Worm (Caenorhabditis elegans) whole organism, L2 larva: ENCODE results near the gene Y34F4.3.

Experiments
- F13H6.1 ChIP-seq: sonication (generic microtip); optimal IDR thresholded peaks from 2 replicates; lab custom pipeline; 2016; ENCODE audit warnings: missing genetic modification characterization, missing compliant biosample characterization
- R02D3.7 ChIP-seq: fragments of 150-350 bp; optimal IDR thresholded peaks from 2 replicates; lab custom pipeline; 2014; ENCODE audit warnings: missing biosample characterization, missing genetic modification characterization
- Y55F3AM.14 ChIP-seq: fragments of 200-800 bp; sonication (Bioruptor generic); optimal IDR thresholded peaks from 2 replicates; lab custom pipeline; 2018; ENCODE audit warnings: mild to moderate bottlenecking, missing genetic modification characterization, missing compliant biosample characterization
- alr-1 ChIP-seq: fragments of 150-350 bp; optimal IDR thresholded peaks from 2 replicates; lab custom pipeline; 2014; ENCODE audit warnings: missing biosample characterization, missing genetic modification characterization
- aly-2 ChIP-seq: fragments of 150-350 bp; optimal IDR thresholded peaks from 2 replicates; lab custom pipeline; 2014; ENCODE audit warnings: missing biosample characterization, missing genetic modification characterization
- blmp-1 ChIP-seq: sonication (generic microtip); optimal IDR thresholded peaks from 2 replicates; lab custom pipeline; 2017; ENCODE audit warnings: missing genetic modification characterization, mild to moderate bottlenecking, missing compliant biosample characterization, antibody characterized with exemption, moderate library complexity; ENCODE audit not compliant: insufficient read depth
- ceh-16 ChIP-seq: fragments of 150-350 bp; optimal IDR thresholded peaks from 2 replicates; lab custom pipeline; 2014; ENCODE audit warnings: missing biosample characterization, missing genetic modification characterization
- ceh-82 ChIP-seq: fragments of 150-350 bp; optimal IDR thresholded peaks from 2 replicates; lab custom pipeline; 2014; ENCODE audit warnings: missing biosample characterization, missing genetic modification characterization
- crh-2 ChIP-seq: sonication (generic microtip); optimal IDR thresholded peaks from 2 replicates; lab custom pipeline; 2017; ENCODE audit warnings: missing biosample characterization, missing genetic modification characterization
- dmd-4 ChIP-seq: sonication (generic microtip); optimal IDR thresholded peaks from 2 replicates; lab custom pipeline; 2017; ENCODE audit warnings: missing biosample characterization, missing genetic modification characterization
- egl-27 ChIP-seq: sonication (generic microtip); optimal IDR thresholded peaks from 3 replicates; lab custom pipeline; 2017; ENCODE audit warnings: missing biosample characterization, missing genetic modification reagents, missing genetic modification characterization
- elt-1 ChIP-seq: fragments of 150-350 bp; optimal IDR thresholded peaks from 2 replicates; lab custom pipeline; 2014; ENCODE audit warnings: missing biosample characterization, missing genetic modification characterization
- gmeb-1 ChIP-seq: fragments of 150-350 bp; optimal IDR thresholded peaks from 2 replicates; lab custom pipeline; 2014; ENCODE audit warnings: missing biosample characterization, missing genetic modification characterization
- lin-11 ChIP-seq: fragments of 150-350 bp; sonication (generic microtip); optimal IDR thresholded peaks from 2 replicates; lab custom pipeline; 2014; ENCODE audit warnings: missing biosample characterization, missing genetic modification characterization, inconsistent platforms, mixed read lengths
- lsy-2 ChIP-seq, 2 experiments: fragments of 150-350 bp in 1 of 2; sonication (generic microtip) in 1 of 2; optimal IDR thresholded peaks; 2 replicates each; lab custom pipeline; 2014 to 2017; ENCODE audit warnings: missing biosample characterization in 2 of 2, missing genetic modification characterization in 2 of 2
- mab-5 ChIP-seq: fragments of 150-350 bp; optimal IDR thresholded peaks from 2 replicates; lab custom pipeline; 2014; ENCODE audit warnings: missing biosample characterization, missing genetic modification characterization
- mbf-1 ChIP-seq: sonication (generic microtip); optimal IDR thresholded peaks from 2 replicates; lab custom pipeline; 2017; ENCODE audit warnings: missing biosample characterization, missing genetic modification characterization
- mdl-1 ChIP-seq, 2 experiments: fragments of 150-350 bp in 1 of 2; sonication (generic microtip) in 1 of 2; optimal IDR thresholded peaks; 2 replicates each; lab custom pipeline; 2017; ENCODE audit warnings: missing biosample characterization in 2 of 2, missing genetic modification characterization in 2 of 2
- nhr-11 ChIP-seq: fragments of 150-350 bp; optimal IDR thresholded peaks from 2 replicates; lab custom pipeline; 2014; ENCODE audit warnings: missing biosample characterization, missing genetic modification characterization
- nhr-12 ChIP-seq: fragments of 150-350 bp; optimal IDR thresholded peaks from 2 replicates; lab custom pipeline; 2014; ENCODE audit warnings: missing biosample characterization, missing genetic modification characterization
- nhr-129 ChIP-seq: fragments of 150-350 bp; optimal IDR thresholded peaks from 2 replicates; lab custom pipeline; 2014; ENCODE audit warnings: missing biosample characterization, missing genetic modification characterization
- nhr-23 ChIP-seq: fragments of 150-350 bp; optimal IDR thresholded peaks from 2 replicates; lab custom pipeline; 2014; ENCODE audit warnings: missing biosample characterization, missing genetic modification reagents, missing genetic modification characterization
- nhr-25 ChIP-seq: fragments of 150-350 bp; sonication (generic microtip); optimal IDR thresholded peaks from 3 replicates; lab custom pipeline; 2014; ENCODE audit warnings: missing biosample characterization, missing genetic modification characterization
- nhr-6 ChIP-seq: fragments of 150-350 bp; optimal IDR thresholded peaks from 2 replicates; lab custom pipeline; 2014; ENCODE audit warnings: missing biosample characterization, missing genetic modification characterization
- sma-3 ChIP-seq: sonication (generic microtip); optimal IDR thresholded peaks from 2 replicates; lab custom pipeline; 2016; ENCODE audit warnings: missing genetic modification reagents, missing genetic modification characterization, missing compliant biosample characterization
- sma-9 ChIP-seq, 2 experiments: fragments of 150-350 bp in 1 of 2; sonication (generic microtip) in 1 of 2; optimal IDR thresholded peaks; 2 replicates each; lab custom pipeline; 2014 to 2016; ENCODE audit warnings: missing genetic modification characterization in 2 of 2, mild to moderate bottlenecking in 1 of 2, missing biosample characterization in 1 of 2, missing compliant biosample characterization in 1 of 2, missing genetic modification reagents in 1 of 2, moderate library complexity in 1 of 2
- unc-55 ChIP-seq: fragments of 150-350 bp; sonication (generic microtip); optimal IDR thresholded peaks from 3 replicates; lab custom pipeline; 2014; ENCODE audit warnings: missing biosample characterization, missing genetic modification reagents, missing genetic modification characterization
- unc-62 ChIP-seq: fragments of 150-350 bp; optimal IDR thresholded peaks from 2 replicates; lab custom pipeline; 2014; ENCODE audit warnings: missing biosample characterization, missing genetic modification reagents, missing genetic modification characterization
- ztf-1 ChIP-seq: fragments of 200-800 bp; sonication (Bioruptor generic); conservative IDR thresholded peaks from 2 replicates; pipeline ENCODE4 v1.3.6; 2022; ENCODE audit warnings: missing genetic modification characterization, missing compliant biosample characterization
- ztf-4 ChIP-seq: fragments of 150-350 bp; optimal IDR thresholded peaks from 2 replicates; lab custom pipeline; 2014; ENCODE audit warnings: missing biosample characterization, missing genetic modification characterization

Y34F4.3 gene

DNA sequence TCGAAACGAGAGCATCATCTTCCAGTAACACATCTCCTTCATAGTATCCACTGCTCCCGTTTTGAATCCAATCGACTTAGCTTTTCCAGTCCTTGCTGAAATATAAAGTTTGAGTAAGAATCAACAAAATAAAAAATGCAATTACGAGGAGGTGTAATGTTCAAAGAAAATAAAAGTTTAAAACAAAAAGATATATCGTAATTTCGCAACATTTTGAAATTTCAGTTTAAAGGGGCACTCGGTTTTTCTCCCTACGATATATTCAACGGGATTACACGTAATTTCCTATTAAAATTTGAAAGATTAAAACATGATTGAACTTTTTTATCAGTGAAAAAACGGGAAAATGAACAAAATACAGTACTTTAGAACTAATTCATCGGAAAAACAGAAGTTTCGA is at the start of gene Y34F4.3:
TSS of gene Y34F4.3 (minus strand) at position 101 of the 400 bp plus-strand sequence.
- TF ChIP-seq nhr-12 (tag; lab: Kevin White, UChicago) (no peak), mdl-1 (tag; optimal IDR thresholded peaks at IDR 0.05; lab: Kevin White, UChicago) (no peak), mab-5 (tag; lab: Kevin White, UChicago) (no peak), alr-1 (tag; lab: Kevin White, UChicago) (no peak)

DNA sequence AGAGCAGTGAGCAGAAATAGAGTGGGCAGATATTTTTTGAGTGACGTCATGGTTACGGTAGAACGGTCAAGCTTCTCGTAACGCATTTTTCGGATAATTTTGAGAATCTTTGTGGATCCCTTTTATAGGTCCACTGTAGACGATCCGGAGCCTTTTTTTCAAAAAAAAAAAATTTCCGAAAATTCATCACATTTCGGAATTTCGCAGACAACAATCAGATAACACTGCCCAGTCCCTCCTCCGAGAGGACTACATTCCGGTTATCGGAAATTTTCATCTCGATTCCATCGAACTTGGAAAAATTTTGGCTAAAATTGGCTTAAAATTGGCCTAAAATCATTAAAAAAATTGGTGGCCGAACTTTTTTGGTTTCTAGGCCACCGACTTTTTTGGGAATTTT is 44.0 kb upstream of the Y34F4.3 start, which contains the start of gene BE0003N10.6:
TSS of gene BE0003N10.6 (minus strand) at position 101 of the 400 bp plus-strand sequence.
- no peak for TF ChIP-seq nhr-6 (tag; lab: Kevin White, UChicago)
- TF ChIP-seq ceh-16 (tag; lab: Kevin White, UChicago) = no peak
- no peak for TF ChIP-seq ztf-4 (tag; lab: Kevin White, UChicago)
- no peak for TF ChIP-seq R02D3.7 (tag; lab: Kevin White, UChicago)
- TF ChIP-seq Y55F3AM.14 = no peak
- no peak for TF ChIP-seq unc-55 (GFP tag; lab: Kevin White, UChicago)
- no peak for TF ChIP-seq gmeb-1 (tag; lab: Kevin White, UChicago)
- TF ChIP-seq blmp-1 (tag; lab: Kevin White, UChicago) = no peak
- TF ChIP-seq unc-62 (GFP tag; lab: Kevin White, UChicago) = no peak
- TF ChIP-seq nhr-11 (tag; lab: Kevin White, UChicago) = no peak
- no peak for TF ChIP-seq crh-2
- TF ChIP-seq aly-2 (tag; lab: Kevin White, UChicago) = no peak
- no peak for TF ChIP-seq elt-1 (tag; lab: Kevin White, UChicago)
- no peak for TF ChIP-seq ztf-1 (GFP tag; lab: Robert Waterston, UW)
- no peak for TF ChIP-seq ceh-82 (tag; lab: Kevin White, UChicago)
- no peak for TF ChIP-seq lsy-2 (tag; optimal IDR thresholded peaks at IDR 0.05; lab: Kevin White, UChicago)
- TF ChIP-seq nhr-25 = no peak
- no peak for TF ChIP-seq nhr-129 (tag; lab: Kevin White, UChicago)
- no peak for TF ChIP-seq egl-27 (tag; lab: Kevin White, UChicago)
- TF ChIP-seq nhr-23 (tag; lab: Kevin White, UChicago) = no peak

DNA sequence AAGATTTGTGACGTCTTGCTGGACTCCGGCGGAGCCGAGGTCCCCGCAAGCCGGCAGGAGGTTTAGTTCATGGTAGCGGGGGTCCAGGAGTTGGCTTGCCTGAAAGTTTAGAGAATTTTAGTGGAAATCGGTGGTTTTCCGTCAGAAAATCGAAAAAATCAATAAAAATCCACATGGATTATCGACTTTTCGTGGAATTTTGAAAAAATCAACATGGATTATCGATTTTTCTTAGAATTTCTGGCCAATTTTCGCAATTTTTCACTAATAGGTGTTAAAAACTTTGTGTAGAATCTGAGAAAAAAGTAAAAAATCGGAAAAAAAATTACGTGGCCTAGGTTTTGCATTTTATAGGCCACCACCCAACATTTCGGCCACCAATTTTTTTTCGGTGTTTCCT is 42.9 kb upstream of the Y34F4.3 start:
- TF ChIP-seq sma-9 (GFP tag; optimal IDR thresholded peaks at IDR 0.05; lab: Kevin White, UChicago) (no peak), sma-9 (tag; optimal IDR thresholded peaks at IDR 0.05; lab: Kevin White, UChicago) (no peak), dmd-4 (tag; lab: Kevin White, UChicago) (no peak), unc-55 (GFP tag; lab: Kevin White, UChicago) (no peak)

DNA sequence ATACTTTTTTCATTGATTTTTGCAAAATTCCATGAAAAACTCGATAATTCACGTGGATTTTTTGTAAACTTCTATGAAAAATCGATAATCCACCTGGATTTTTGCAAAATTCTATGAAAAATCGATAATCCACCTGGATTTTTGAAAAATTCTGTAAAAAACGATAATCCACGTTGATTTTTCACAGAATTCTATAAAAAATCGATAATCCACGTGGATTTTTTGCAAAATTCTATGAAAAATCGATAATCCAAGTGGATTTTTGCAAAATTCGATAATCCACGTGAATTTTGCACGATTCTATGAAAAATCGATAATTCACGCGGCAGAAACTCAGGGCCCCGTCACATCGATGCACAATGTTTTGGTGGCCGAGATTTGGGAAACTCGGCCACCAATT is 42.1 kb upstream of the Y34F4.3 start:
- TF ChIP-seq F13H6.1 (no peak), mab-5 (tag; lab: Kevin White, UChicago) (no peak), nhr-12 (tag; lab: Kevin White, UChicago) (no peak)

DNA sequence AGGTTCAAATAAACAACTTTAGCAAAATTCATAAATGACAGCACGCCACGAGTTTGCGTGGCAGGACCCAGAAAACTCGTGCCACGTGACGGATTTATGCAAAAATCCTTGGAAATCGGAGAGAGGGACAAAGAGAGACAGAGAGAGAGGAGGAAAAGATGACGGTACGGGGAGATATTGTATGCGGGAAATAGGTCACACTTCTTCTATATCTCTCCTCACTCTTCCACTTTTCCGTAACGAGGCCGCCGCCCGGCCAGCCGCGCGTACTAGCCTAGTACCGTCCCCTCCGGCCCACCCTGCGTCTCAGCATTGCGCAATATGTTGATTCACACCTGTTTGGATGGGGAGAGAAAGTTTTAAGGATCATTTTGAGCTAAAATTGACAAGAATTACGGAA is 38.1 kb upstream of the Y34F4.3 start:
- TF ChIP-seq unc-62 (GFP tag; lab: Kevin White, UChicago) = no peak
- no peak for TF ChIP-seq F13H6.1
- TF ChIP-seq dmd-4 (tag; lab: Kevin White, UChicago) = no peak
- no peak for TF ChIP-seq sma-3 (GFP tag; lab: Kevin White, UChicago)
- TF ChIP-seq alr-1 (tag; lab: Kevin White, UChicago) = no peak
- no peak for TF ChIP-seq mbf-1 (tag; lab: Kevin White, UChicago)
- no peak for TF ChIP-seq unc-55 (GFP tag; lab: Kevin White, UChicago)

DNA sequence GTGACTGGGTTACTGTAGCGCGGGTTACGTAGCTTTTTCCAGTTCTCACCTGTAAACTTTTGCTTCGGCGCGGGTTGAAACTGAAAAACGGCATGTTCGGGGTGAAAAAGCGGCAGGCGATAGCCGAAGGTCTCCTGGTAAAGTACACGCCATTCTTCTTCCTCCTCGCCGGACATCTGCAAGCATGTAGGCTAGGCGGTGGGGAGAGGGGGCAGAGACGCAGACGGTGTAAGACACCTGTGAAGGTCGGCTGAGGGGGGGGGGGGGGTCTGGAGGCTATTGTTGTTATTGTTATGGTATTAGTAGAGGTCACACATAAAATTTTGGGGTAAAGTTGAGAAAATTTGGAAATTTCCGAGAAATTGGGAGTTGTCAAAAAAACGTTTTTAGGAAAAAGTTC is 37.1 kb upstream of the Y34F4.3 start, which contains the start of gene fbxo-11.2:
TSS of gene fbxo-11.2 (minus strand) at position 176 of the 400 bp plus-strand sequence.
- peak; percentile 3 for TF ChIP-seq nhr-25
- TF ChIP-seq lin-11 (tag; lab: Kevin White, UChicago) = no peak
